Fruit fly (Drosophila melanogaster) whole organism, prepupa: ENCODE results near the gene CG3008.

Experiments
- Blimp-1 ChIP-seq: fragments of 200-800 bp; sonication (Bioruptor generic); optimal IDR thresholded peaks from 3 replicates; lab custom pipeline; 2017; ENCODE audit warnings: missing biosample characterization, missing genetic modification characterization, mild to moderate bottlenecking, moderate library complexity, missing genetic modification reagents
- CG10631 ChIP-seq: fragments of 200-800 bp; sonication (Bioruptor generic); optimal IDR thresholded peaks from 2 replicates; lab custom pipeline; 2016; ENCODE audit warnings: missing biosample characterization, missing genetic modification characterization
- CG10669 ChIP-seq: fragments of 200-800 bp; sonication (Bioruptor generic); optimal IDR thresholded peaks from 3 replicates; lab custom pipeline; 2018; ENCODE audit warnings: missing biosample characterization, mild to moderate bottlenecking, missing genetic modification characterization, moderate library complexity
- CG11294 ChIP-seq: fragments of 200-800 bp; sonication (Bioruptor generic); IDR thresholded peaks from 2 replicates; pipeline ENCODE4 v1.3.6; 2022; ENCODE audit warnings: missing biosample characterization, missing genetic modification characterization
- CG11762 ChIP-seq: fragments of 200-800 bp; sonication (Bioruptor generic); optimal IDR thresholded peaks from 3 replicates; lab custom pipeline; 2016; ENCODE audit warnings: missing biosample characterization, missing genetic modification characterization; ENCODE audit not compliant: insufficient read depth
- CG11902 ChIP-seq: fragments of 200-800 bp; sonication (Bioruptor generic); optimal IDR thresholded peaks from 3 replicates; lab custom pipeline; 2016; ENCODE audit warnings: missing biosample characterization, missing genetic modification characterization
- CG15336 ChIP-seq: fragments of 200-800 bp; sonication (Bioruptor generic); IDR thresholded peaks from 2 replicates; pipeline ENCODE4 v1.3.6; 2022; ENCODE audit warnings: missing biosample characterization, missing genetic modification characterization
- CG1621 ChIP-seq: fragments of 200-800 bp; sonication (Bioruptor generic); optimal IDR thresholded peaks from 3 replicates; lab custom pipeline; 2018; ENCODE audit warnings: missing biosample characterization, mild to moderate bottlenecking, missing genetic modification characterization
- CG16779 ChIP-seq: fragments of 200-800 bp; sonication (Bioruptor generic); optimal IDR thresholded peaks from 3 replicates; lab custom pipeline; 2017; ENCODE audit warnings: missing biosample characterization, mild to moderate bottlenecking, missing genetic modification characterization
- CG3032 ChIP-seq: fragments of 200-800 bp; optimal IDR thresholded peaks from 2 replicates; lab custom pipeline; 2019; ENCODE audit warnings: missing biosample characterization, mild to moderate bottlenecking, missing genetic modification characterization, moderate library complexity
- CG31627 ChIP-seq: fragments of 200-800 bp; sonication (Bioruptor generic); optimal IDR thresholded peaks from 3 replicates; lab custom pipeline; 2016; ENCODE audit warnings: missing biosample characterization, missing genetic modification characterization
- CG32006 ChIP-seq: fragments of 200-800 bp; sonication (Bioruptor generic); optimal IDR thresholded peaks from 3 replicates; lab custom pipeline; 2017; ENCODE audit warnings: missing biosample characterization, mild to moderate bottlenecking, missing genetic modification characterization
- CG34406 ChIP-seq: fragments of 200-800 bp; sonication (Bioruptor generic); optimal IDR thresholded peaks from 3 replicates; lab custom pipeline; 2016; ENCODE audit warnings: missing biosample characterization, missing genetic modification characterization
- CG3919 ChIP-seq: fragments of 200-800 bp; sonication (Bioruptor generic); optimal IDR thresholded peaks from 3 replicates; lab custom pipeline; 2016; ENCODE audit warnings: missing biosample characterization, missing genetic modification characterization
- CG6163 ChIP-seq: fragments of 200-800 bp; sonication (Bioruptor generic); IDR thresholded peaks from 3 replicates; pipeline ENCODE4 v1.3.6; 2022; ENCODE audit warnings: missing biosample characterization, missing genetic modification characterization
- CG6276 ChIP-seq: fragments of 200-800 bp; sonication (Bioruptor generic); optimal IDR thresholded peaks from 2 replicates; lab custom pipeline; 2017; ENCODE audit warnings: missing biosample characterization, mild to moderate bottlenecking, missing genetic modification characterization
- CG6808 ChIP-seq: fragments of 200-800 bp; sonication (Bioruptor generic); optimal IDR thresholded peaks from 3 replicates; lab custom pipeline; 2017; ENCODE audit warnings: missing biosample characterization, missing genetic modification characterization, mild to moderate bottlenecking, moderate library complexity, missing genetic modification reagents
- CG6854 ChIP-seq: fragments of 200-800 bp; sonication (Bioruptor generic); optimal IDR thresholded peaks from 2 replicates; lab custom pipeline; 2017; ENCODE audit warnings: missing biosample characterization, mild to moderate bottlenecking, missing genetic modification characterization
- CG7368 ChIP-seq: fragments of 200-800 bp; sonication (Bioruptor generic); optimal IDR thresholded peaks from 3 replicates; lab custom pipeline; 2016; ENCODE audit warnings: missing biosample characterization, missing genetic modification characterization
- CG8119 ChIP-seq: fragments of 200-800 bp; sonication (Bioruptor generic); IDR thresholded peaks from 3 replicates; pipeline ENCODE4 v1.3.6; 2022; ENCODE audit warnings: missing biosample characterization, missing genetic modification characterization
- CG8319 ChIP-seq: fragments of 200-800 bp; sonication (Bioruptor generic); optimal IDR thresholded peaks from 3 replicates; lab custom pipeline; 2016; ENCODE audit warnings: missing biosample characterization, missing genetic modification characterization
- CG8632 ChIP-seq: fragments of 200-800 bp; sonication (Bioruptor generic); optimal IDR thresholded peaks from 3 replicates; lab custom pipeline; 2016; ENCODE audit warnings: missing biosample characterization, missing genetic modification characterization
- CG9139 ChIP-seq: fragments of 200-800 bp; sonication (Bioruptor generic); optimal IDR thresholded peaks from 3 replicates; lab custom pipeline; 2017; ENCODE audit warnings: missing biosample characterization, mild to moderate bottlenecking, missing genetic modification characterization
- Eip75B ChIP-seq: fragments of 200-800 bp; sonication (Bioruptor generic); optimal IDR thresholded peaks from 3 replicates; lab custom pipeline; 2016; ENCODE audit warnings: missing biosample characterization, missing genetic modification characterization
- Eip93F ChIP-seq: fragments of 200-800 bp; sonication (Bioruptor generic); optimal IDR thresholded peaks from 2 replicates; lab custom pipeline; 2016; ENCODE audit warnings: missing biosample characterization, mild to moderate bottlenecking, missing genetic modification characterization
- Ets21C ChIP-seq: fragments of 200-800 bp; sonication (Bioruptor generic); optimal IDR thresholded peaks from 3 replicates; lab custom pipeline; 2016; ENCODE audit warnings: missing biosample characterization, missing genetic modification characterization
- Gug ChIP-seq: fragments of 200-800 bp; sonication (Bioruptor generic); IDR thresholded peaks from 2 replicates; pipeline ENCODE4 v1.3.6; 2022; ENCODE audit warnings: missing biosample characterization, missing genetic modification characterization
- Hr38 ChIP-seq: sonication (Bioruptor generic); optimal IDR thresholded peaks from 2 replicates; lab custom pipeline; 2016; ENCODE audit warnings: missing biosample characterization, missing genetic modification characterization
- Hr39 ChIP-seq: fragments of 200-800 bp; sonication (Bioruptor generic); optimal IDR thresholded peaks from 2 replicates; lab custom pipeline; 2016; ENCODE audit warnings: missing biosample characterization, missing genetic modification characterization
- Hr4 ChIP-seq: fragments of 200-800 bp; sonication (Bioruptor generic); optimal IDR thresholded peaks from 3 replicates; lab custom pipeline; 2016; ENCODE audit warnings: missing biosample characterization, missing genetic modification characterization
- Met ChIP-seq: fragments of 200-800 bp; sonication (Bioruptor generic); optimal IDR thresholded peaks from 3 replicates; lab custom pipeline; 2016; ENCODE audit warnings: missing biosample characterization, missing genetic modification characterization
- OdsH ChIP-seq: fragments of 200-800 bp; sonication (Bioruptor generic); optimal IDR thresholded peaks from 3 replicates; lab custom pipeline; 2016; ENCODE audit warnings: missing biosample characterization, missing genetic modification characterization
- Smox ChIP-seq: fragments of 200-800 bp; sonication (Bioruptor generic); optimal IDR thresholded peaks from 3 replicates; lab custom pipeline; 2016; ENCODE audit warnings: missing biosample characterization, missing genetic modification characterization
- Sox102F ChIP-seq: fragments of 200-800 bp; sonication (Bioruptor generic); optimal IDR thresholded peaks from 2 replicates; lab custom pipeline; 2016; ENCODE audit warnings: missing biosample characterization, mild to moderate bottlenecking, missing genetic modification characterization
- Sox14 ChIP-seq: fragments of 200-800 bp; sonication (Bioruptor generic); optimal IDR thresholded peaks from 3 replicates; lab custom pipeline; 2016; ENCODE audit warnings: missing biosample characterization, missing genetic modification characterization
- Sox15 ChIP-seq: fragments of 200-800 bp; sonication (Bioruptor generic); optimal IDR thresholded peaks from 3 replicates; lab custom pipeline; 2016; ENCODE audit warnings: missing biosample characterization, missing genetic modification characterization
- achi ChIP-seq: fragments of 200-800 bp; sonication (Bioruptor generic); optimal IDR thresholded peaks from 3 replicates; lab custom pipeline; 2016; ENCODE audit warnings: missing biosample characterization, missing genetic modification characterization
- acj6 ChIP-seq: fragments of 200-800 bp; sonication (Bioruptor generic); optimal IDR thresholded peaks from 3 replicates; lab custom pipeline; 2016; ENCODE audit warnings: missing biosample characterization, missing genetic modification characterization
- cyc ChIP-seq: fragments of 200-800 bp; sonication (Bioruptor generic); optimal IDR thresholded peaks from 3 replicates; lab custom pipeline; 2016; ENCODE audit warnings: missing biosample characterization, missing genetic modification characterization
- dsx ChIP-seq: fragments of 200-800 bp; optimal IDR thresholded peaks from 3 replicates; lab custom pipeline; 2019; ENCODE audit warnings: missing biosample characterization, mild to moderate bottlenecking, missing genetic modification characterization, moderate library complexity; ENCODE audit not compliant: poor library complexity, severe bottlenecking
- eg ChIP-seq: fragments of 200-800 bp; sonication (Bioruptor generic); IDR thresholded peaks from 3 replicates; pipeline ENCODE4 v1.3.6; 2022; ENCODE audit warnings: missing biosample characterization, missing genetic modification characterization
- fd59A ChIP-seq: fragments of 200-800 bp; sonication (Bioruptor generic); optimal IDR thresholded peaks from 2 replicates; lab custom pipeline; 2017; ENCODE audit warnings: missing biosample characterization, mild to moderate bottlenecking, missing genetic modification characterization, missing genetic modification reagents
- fd85E ChIP-seq: fragments of 200-800 bp; sonication (Bioruptor generic); optimal IDR thresholded peaks from 3 replicates; lab custom pipeline; 2016; ENCODE audit warnings: missing biosample characterization, missing genetic modification characterization
- fkh ChIP-seq: fragments of 200-800 bp; sonication (Bioruptor generic); optimal IDR thresholded peaks from 3 replicates; lab custom pipeline; 2017; ENCODE audit warnings: missing biosample characterization, mild to moderate bottlenecking, missing genetic modification characterization, moderate library complexity
- lz ChIP-seq: fragments of 200-800 bp; sonication (Bioruptor generic); optimal IDR thresholded peaks from 3 replicates; lab custom pipeline; 2016; ENCODE audit warnings: missing biosample characterization, missing genetic modification characterization
- net ChIP-seq: fragments of 200-800 bp; sonication (Bioruptor generic); optimal IDR thresholded peaks from 3 replicates; lab custom pipeline; 2016; ENCODE audit warnings: missing biosample characterization, missing genetic modification characterization
- pdm3 ChIP-seq: fragments of 200-800 bp; sonication (Bioruptor generic); optimal IDR thresholded peaks from 3 replicates; lab custom pipeline; 2016; ENCODE audit warnings: missing biosample characterization, missing genetic modification characterization
- salr ChIP-seq, 2 experiments: fragments of 200-800 bp; sonication (Bioruptor generic); optimal IDR thresholded peaks; 3 replicates each; lab custom pipeline; 2016 to 2018; ENCODE audit warnings: missing biosample characterization in 2 of 2, missing genetic modification characterization in 2 of 2, mild to moderate bottlenecking in 1 of 2
- spab ChIP-seq: fragments of 200-800 bp; sonication (Bioruptor generic); optimal IDR thresholded peaks from 2 replicates; lab custom pipeline; 2017; ENCODE audit warnings: missing biosample characterization, mild to moderate bottlenecking, missing genetic modification characterization, missing genetic modification reagents
- ss ChIP-seq, 2 experiments: fragments of 200-800 bp; sonication (Bioruptor generic); optimal IDR thresholded peaks; 2 replicates in 1 of 2; 3 replicates in 1 of 2; lab custom pipeline; 2017 to 2018; ENCODE audit warnings: mild to moderate bottlenecking in 2 of 2, missing biosample characterization in 2 of 2, missing genetic modification characterization in 2 of 2, moderate library complexity in 1 of 2
- svp ChIP-seq: fragments of 200-800 bp; sonication (Bioruptor generic); peaks from one replicate; lab custom pipeline; 2016; ENCODE audit warnings: missing biosample characterization, missing genetic modification characterization
- topi ChIP-seq: fragments of 200-800 bp; sonication (Bioruptor generic); optimal IDR thresholded peaks from 3 replicates; lab custom pipeline; 2016; ENCODE audit warnings: missing biosample characterization, missing genetic modification characterization

The CG3008 gene

dm6 chr2L:4886132-4886531 is 3.0 kb downstream of the CG3008 start:
- TF ChIP-seq Eip75B (peak; percentile 19), CG1621 (tag; lab: Kevin White, UChicago) (no peak), CG6276 (GFP tag; lab: Kevin White, UChicago) (peak; percentile 67), pdm3 (GFP tag; lab: Kevin White, UChicago) (peak; percentile 50), CG11902 (GFP tag; lab: Kevin White, UChicago) (no peak), Hr4 (GFP tag; lab: Kevin White, UChicago) (peak; percentile 54), CG11294 (0 out of 2 replicates have a peak, but pooled peaks have one; percentile 29), spab (GFP tag; lab: Kevin White, UChicago) (peak; percentile 35), ss (GFP tag; optimal IDR thresholded peaks at IDR 0.05; lab: Kevin White, UChicago) (peak in 1 of 2 experiments; percentile 32), Sox14 (GFP tag; lab: Kevin White, UChicago) (peak; percentile 27), CG6854 (GFP tag; lab: Kevin White, UChicago) (no peak), CG10631 (GFP tag; lab: Kevin White, UChicago) (no peak), CG8319 (no peak), Sox102F (GFP tag; lab: Kevin White, UChicago) (no peak), acj6 (GFP tag; lab: Kevin White, UChicago) (peak; percentile 7), CG9139 (GFP tag; lab: Kevin White, UChicago) (no peak), Eip93F (GFP tag; lab: Kevin White, UChicago) (no peak), CG15336 (GFP tag; lab: Robert Waterston, UW) (no peak), achi (GFP tag; lab: Kevin White, UChicago) (no peak), cyc (no peak), fd59A (no peak), dsx (GFP tag; lab: Kevin White, UChicago) (peak; percentile 2), topi (GFP tag; lab: Kevin White, UChicago) (no peak), CG7368 (GFP tag; lab: Kevin White, UChicago) (no peak), Smox (GFP tag; lab: Kevin White, UChicago) (no peak), Hr39 (GFP tag; lab: Kevin White, UChicago) (no peak), CG10669 (GFP tag; lab: Kevin White, UChicago) (peak; percentile 23), Gug (GFP tag; lab: Robert Waterston, UW) (no peak), svp (GFP tag; lab: Kevin White, UChicago) (no peak), CG31627 (GFP tag; lab: Kevin White, UChicago) (no peak), Met (no peak), OdsH (peak; percentile 19), CG16779 (tag; lab: Kevin White, UChicago) (peak; percentile 30), Sox15 (GFP tag; lab: Kevin White, UChicago) (no peak), fd85E (GFP tag; lab: Kevin White, UChicago) (no peak), CG3032 (tag; lab: Kevin White, UChicago) (peak; percentile 45), CG34406 (GFP tag; lab: Kevin White, UChicago) (peak; percentile 10), CG11762 (GFP tag; lab: Kevin White, UChicago) (peak; percentile 14), Ets21C (GFP tag; lab: Kevin White, UChicago) (no peak), net (peak; percentile 3), salr (GFP tag; optimal IDR thresholded peaks at IDR 0.05; lab: Kevin White, UChicago) (peak in 1 of 2 experiments; percentile 31), CG6808 (peak; percentile 53), Blimp-1 (GFP tag; lab: Kevin White, UChicago) (no peak), eg (GFP tag; lab: Robert Waterston, UW) (peak; percentile 53; the same call in 2 of the 3 replicates), CG8632 (no peak), CG32006 (GFP tag; lab: Kevin White, UChicago) (no peak), fkh (no peak), Hr38 (GFP tag; lab: Kevin White, UChicago) (no peak), lz (no peak), CG3919 (GFP tag; lab: Kevin White, UChicago) (no peak), CG8119 (peak; percentile 50; the same call in 2 of the 3 replicates), CG6163 (peak; percentile 40; the same call in 1 of the 3 replicates)
